Worm (Caenorhabditis elegans): ENCODE measurements around the gene mdt-27.

DNA sequence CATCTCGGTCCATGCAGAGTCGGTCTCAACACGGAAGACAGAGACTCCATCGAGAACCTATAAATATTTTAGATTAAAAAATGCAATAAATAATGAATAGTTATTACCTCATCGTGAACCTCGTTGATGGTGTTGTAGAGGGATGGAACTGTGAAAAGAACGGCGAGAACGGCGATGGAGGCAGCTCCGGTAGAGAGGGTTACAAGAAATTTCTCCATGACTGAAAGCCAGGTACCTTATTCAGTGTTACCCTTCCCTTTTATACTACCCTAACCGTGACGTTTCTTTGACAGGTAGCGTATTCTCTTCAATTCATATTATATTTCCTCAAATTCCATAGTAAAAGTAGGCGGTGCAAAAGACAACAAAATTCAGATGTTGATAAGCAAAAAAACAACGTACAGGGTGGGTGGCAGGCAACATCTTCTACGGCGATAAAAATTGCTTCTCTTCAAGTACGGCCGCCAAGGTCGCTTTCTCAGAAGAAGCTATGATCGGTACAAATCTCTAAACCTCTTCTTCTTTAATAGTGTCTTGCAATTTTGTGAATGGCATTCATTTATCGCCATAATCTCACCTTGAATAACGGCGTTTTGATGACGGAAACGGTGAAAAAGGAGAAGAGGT is 48.3 kb downstream of the mdt-27 start, which contains the start of gene col-10:
- TF ChIP-seq cog-1 (tag; optimal IDR thresholded peaks at IDR 0.05): no peak
- no peak for TF ChIP-seq klf-2 (GFP tag; conservative IDR thresholded peaks at IDR 0.05)
- no peak for TF ChIP-seq flt-1 (GFP tag; IDR thresholded peaks at IDR 0.05)
- TF ChIP-seq ztf-29 (GFP tag; IDR thresholded peaks at IDR 0.05): no peak
- no peak for TF ChIP-seq ref-1 (GFP tag; conservative IDR thresholded peaks at IDR 0.05)

Data from whole organism, midembryonic.